Fruit fly (Drosophila melanogaster) whole organism, embryonic: ENCODE data around the gene nesd.

Experiments
- Awh ChIP-seq: fragments of 200-800 bp; sonication (Bioruptor generic); IDR thresholded peaks from 2 replicates; pipeline ENCODE4, ENCODE4 v1.3.6; 2022; ENCODE audit warnings: missing biosample characterization, missing genetic modification characterization
- B-H1 ChIP-seq: fragments of 200-800 bp; sonication (Bioruptor generic); IDR thresholded peaks from 3 replicates; pipeline ENCODE4 v1.3.6; 2022; ENCODE audit warnings: missing biosample characterization, missing genetic modification characterization
- BEAF-32 ChIP-seq: fragments of 200-800 bp; sonication (Bioruptor generic); optimal IDR thresholded peaks from 3 replicates; lab custom pipeline; 2017; ENCODE audit warnings: missing biosample characterization, missing genetic modification characterization, mild to moderate bottlenecking, moderate library complexity, missing genetic modification reagents
- Bteb2 ChIP-seq: fragments of 200-800 bp; sonication (Bioruptor generic); optimal IDR thresholded peaks from 2 replicates; lab custom pipeline; 2016; ENCODE audit warnings: missing biosample characterization, missing genetic modification characterization
- CG10462 ChIP-seq: fragments of 200-800 bp; sonication (Bioruptor generic); optimal IDR thresholded peaks from 2 replicates; lab custom pipeline; 2016; ENCODE audit warnings: missing biosample characterization, missing genetic modification characterization
- CG10654 ChIP-seq: fragments of 200-800 bp; sonication (Bioruptor generic); optimal IDR thresholded peaks from 2 replicates; lab custom pipeline; 2016; ENCODE audit warnings: missing biosample characterization, missing genetic modification characterization
- CG14710 ChIP-seq: fragments of 200-800 bp; sonication (Bioruptor generic); optimal IDR thresholded peaks from 3 replicates; lab custom pipeline; 2019; ENCODE audit warnings: missing biosample characterization, mild to moderate bottlenecking, missing genetic modification characterization, moderate library complexity
- CG17802 ChIP-seq: fragments of 200-800 bp; sonication (Bioruptor generic); optimal IDR thresholded peaks from 2 replicates; lab custom pipeline; 2018; ENCODE audit warnings: missing biosample characterization, mild to moderate bottlenecking, missing genetic modification characterization, moderate library complexity
- CG1832 ChIP-seq: fragments of 200-800 bp; sonication (Bioruptor generic); optimal IDR thresholded peaks from 2 replicates; lab custom pipeline; 2017; ENCODE audit warnings: missing biosample characterization, mild to moderate bottlenecking, missing genetic modification characterization, inconsistent platforms
- CG2129 ChIP-seq: fragments of 200-800 bp; sonication (Bioruptor generic); IDR thresholded peaks from 2 replicates; pipeline ENCODE4 v1.3.6; 2022; ENCODE audit warnings: missing biosample characterization, missing genetic modification characterization; ENCODE audit not compliant: partially characterized antibody
- CG3726 ChIP-seq: fragments of 200-800 bp; sonication (Bioruptor generic); IDR thresholded peaks from 3 replicates; pipeline ENCODE4, ENCODE4 v1.3.6; 2022; ENCODE audit warnings: missing biosample characterization, missing genetic modification characterization
- CG6765 ChIP-seq: fragments of 200-800 bp; sonication (Bioruptor generic); optimal IDR thresholded peaks from 3 replicates; lab custom pipeline; 2017; ENCODE audit warnings: missing biosample characterization, mild to moderate bottlenecking, missing genetic modification characterization
- CG7839 ChIP-seq: fragments of 200-800 bp; sonication (Bioruptor generic); optimal IDR thresholded peaks from 3 replicates; lab custom pipeline; 2018; ENCODE audit warnings: missing biosample characterization, mild to moderate bottlenecking, missing genetic modification characterization, moderate library complexity
- CG8281 ChIP-seq: fragments of 200-800 bp; sonication (Bioruptor generic); optimal IDR thresholded peaks from 2 replicates; lab custom pipeline; 2018; ENCODE audit warnings: missing biosample characterization, mild to moderate bottlenecking, missing genetic modification characterization, moderate library complexity
- CG8765 ChIP-seq: fragments of 200-800 bp; sonication (Bioruptor generic); IDR thresholded peaks from 2 replicates; pipeline ENCODE4 v1.3.6; 2022; ENCODE audit warnings: missing biosample characterization, missing genetic modification characterization
- CG9437 ChIP-seq: fragments of 200-800 bp; sonication (Bioruptor generic); optimal IDR thresholded peaks from 2 replicates; lab custom pipeline; 2018; ENCODE audit warnings: missing biosample characterization, mild to moderate bottlenecking, missing genetic modification characterization
- CG9797 ChIP-seq: fragments of 200-800 bp; sonication (Bioruptor generic); optimal IDR thresholded peaks from 3 replicates; lab custom pipeline; 2018; ENCODE audit warnings: missing biosample characterization, mild to moderate bottlenecking, missing genetic modification characterization
- CG9932 ChIP-seq: fragments of 200-800 bp; sonication (Bioruptor generic); IDR thresholded peaks from 2 replicates; pipeline ENCODE4 v1.3.6; 2022; ENCODE audit warnings: missing biosample characterization, missing genetic modification characterization
- CoRest ChIP-seq: fragments of 200-800 bp; sonication (Bioruptor generic); optimal IDR thresholded peaks from 3 replicates; lab custom pipeline; 2018; ENCODE audit warnings: missing biosample characterization, mild to moderate bottlenecking, missing genetic modification characterization, moderate library complexity
- D19B ChIP-seq: fragments of 200-800 bp; sonication (Bioruptor generic); optimal IDR thresholded peaks from 2 replicates; lab custom pipeline; 2017; ENCODE audit warnings: missing biosample characterization, mild to moderate bottlenecking, missing genetic modification characterization
- Dbx ChIP-seq: fragments of 200-800 bp; sonication (Bioruptor generic); IDR thresholded peaks from 3 replicates; pipeline ENCODE4 v1.3.6; 2022; ENCODE audit warnings: missing biosample characterization, missing genetic modification characterization
- Dip3 ChIP-seq: fragments of 200-800 bp; sonication (Bioruptor generic); optimal IDR thresholded peaks from 3 replicates; lab custom pipeline; 2016; ENCODE audit warnings: missing biosample characterization, missing genetic modification characterization
- Fer1 ChIP-seq: fragments of 200-800 bp; sonication (Bioruptor generic); optimal IDR thresholded peaks from 2 replicates; lab custom pipeline; 2017; ENCODE audit warnings: missing biosample characterization, mild to moderate bottlenecking, missing genetic modification characterization
- Lhr ChIP-seq: fragments of 200-800 bp; sonication (Bioruptor generic); optimal IDR thresholded peaks from 3 replicates; lab custom pipeline; 2017; ENCODE audit warnings: mild to moderate bottlenecking, missing biosample characterization, missing genetic modification reagents, missing genetic modification characterization
- Lim3 ChIP-seq: fragments of 200-800 bp; sonication (Bioruptor generic); IDR thresholded peaks from 2 replicates; pipeline ENCODE4 v1.3.6; 2022; ENCODE audit warnings: missing biosample characterization, missing genetic modification characterization
- Lpt ChIP-seq: fragments of >200 bp; optimal IDR thresholded peaks from 2 replicates; lab custom pipeline; 2018; ENCODE audit warnings: missing biosample characterization, missing genetic modification characterization
- MTF-1 ChIP-seq: fragments of 200-800 bp; sonication (Bioruptor generic); optimal IDR thresholded peaks from 2 replicates; lab custom pipeline; 2018; ENCODE audit warnings: missing biosample characterization, mild to moderate bottlenecking, missing genetic modification characterization, borderline replicate concordance
- Max ChIP-seq: fragments of 200-800 bp; sonication (Bioruptor generic); optimal IDR thresholded peaks from 2 replicates; lab custom pipeline; 2016; ENCODE audit warnings: missing biosample characterization, mild to moderate bottlenecking, missing genetic modification characterization
- Opbp ChIP-seq: fragments of 200-800 bp; sonication (Bioruptor generic); IDR thresholded peaks from 3 replicates; pipeline ENCODE4 v1.3.6; 2022; ENCODE audit warnings: missing biosample characterization, missing genetic modification characterization; ENCODE audit not compliant: partially characterized antibody
- Rx ChIP-seq: fragments of 200-800 bp; sonication (Bioruptor generic); IDR thresholded peaks from 2 replicates; pipeline ENCODE4 v1.3.6; 2022; ENCODE audit warnings: missing biosample characterization, missing genetic modification characterization
- Ssrp ChIP-seq: fragments of 200-800 bp; sonication (Bioruptor generic); optimal IDR thresholded peaks from 2 replicates; lab custom pipeline; 2018; ENCODE audit warnings: missing biosample characterization, mild to moderate bottlenecking, missing genetic modification characterization, moderate library complexity
- YL-1 ChIP-seq: fragments of 200-800 bp; sonication (Bioruptor generic); optimal IDR thresholded peaks from 3 replicates; lab custom pipeline; 2017; ENCODE audit warnings: missing biosample characterization, mild to moderate bottlenecking, missing genetic modification characterization
- abd-A ChIP-seq: fragments of 200-800 bp; sonication (Bioruptor generic); optimal IDR thresholded peaks from 3 replicates; lab custom pipeline; 2019; ENCODE audit warnings: missing biosample characterization, mild to moderate bottlenecking, missing genetic modification characterization, moderate library complexity
- ap ChIP-seq: fragments of 200-800 bp; sonication (Bioruptor generic); IDR thresholded peaks from 2 replicates; pipeline ENCODE4 v1.3.6; 2022; ENCODE audit warnings: missing biosample characterization, missing genetic modification characterization
- dmrt99B ChIP-seq: fragments of 200-800 bp; sonication (Bioruptor generic); optimal IDR thresholded peaks from 2 replicates; lab custom pipeline; 2018; ENCODE audit warnings: missing biosample characterization, mild to moderate bottlenecking, missing genetic modification characterization, moderate library complexity
- gce ChIP-seq: fragments of 200-800 bp; sonication (Bioruptor generic); IDR thresholded peaks from 3 replicates; pipeline ENCODE4 v1.3.6; 2022; ENCODE audit warnings: missing biosample characterization, missing genetic modification characterization
- grn ChIP-seq: fragments of 200-800 bp; sonication (Bioruptor generic); optimal IDR thresholded peaks from 3 replicates; lab custom pipeline; 2017; ENCODE audit warnings: missing biosample characterization, missing genetic modification characterization
- luna ChIP-seq: fragments of 200-800 bp; sonication (Bioruptor generic); optimal IDR thresholded peaks from 2 replicates; lab custom pipeline; 2016; ENCODE audit warnings: missing biosample characterization, missing genetic modification characterization
- odd ChIP-seq: fragments of 200-800 bp; sonication (Bioruptor generic); optimal IDR thresholded peaks from 2 replicates; lab custom pipeline; 2017; ENCODE audit warnings: missing biosample characterization, mild to moderate bottlenecking, missing genetic modification characterization
- p53 ChIP-seq: fragments of 200-800 bp; sonication (Bioruptor generic); optimal IDR thresholded peaks from 2 replicates; lab custom pipeline; 2016; ENCODE audit warnings: missing biosample characterization, missing genetic modification characterization
- sc ChIP-seq, 3 experiments: fragments of >200 bp in 2 of 3; fragments of 200-800 bp in 1 of 3; sonication (Bioruptor generic) in 1 of 3; optimal IDR thresholded peaks; 2 replicates in 2 of 3; 3 replicates in 1 of 3; lab custom pipeline; 2017; ENCODE audit warnings: mild to moderate bottlenecking in 1 of 3, missing biosample characterization in 1 of 3, missing genetic modification characterization in 1 of 3, missing genetic modification reagents in 1 of 3
- sima ChIP-seq: fragments of 200-800 bp; sonication (Bioruptor generic); optimal IDR thresholded peaks from 2 replicates; lab custom pipeline; 2016; ENCODE audit warnings: missing biosample characterization, missing genetic modification characterization
- slbo ChIP-seq: fragments of 200-800 bp; sonication (Bioruptor generic); IDR thresholded peaks from 2 replicates; pipeline ENCODE4 v1.3.6; 2022; ENCODE audit warnings: missing biosample characterization, missing genetic modification characterization
- sr ChIP-seq: fragments of 200-800 bp; sonication (Bioruptor generic); IDR thresholded peaks from 3 replicates; pipeline ENCODE4 v1.3.6; 2022; ENCODE audit warnings: missing biosample characterization, missing genetic modification characterization
- tna ChIP-seq: fragments of 200-800 bp; sonication (Bioruptor generic); IDR thresholded peaks from 2 replicates; pipeline ENCODE4 v1.3.6; 2022; ENCODE audit warnings: missing biosample characterization, missing genetic modification characterization; ENCODE audit not compliant: partially characterized antibody
- tup ChIP-seq: fragments of 200-800 bp; sonication (Bioruptor generic); optimal IDR thresholded peaks from 2 replicates; lab custom pipeline; 2016; ENCODE audit warnings: missing biosample characterization, mild to moderate bottlenecking, missing genetic modification characterization, moderate library complexity
- yki ChIP-seq: fragments of >200 bp; optimal IDR thresholded peaks from 3 replicates; lab custom pipeline; 2018
- zfh2 ChIP-seq: fragments of 200-800 bp; sonication (Bioruptor generic); optimal IDR thresholded peaks from 2 replicates; lab custom pipeline; 2016; ENCODE audit warnings: missing biosample characterization, missing genetic modification characterization

Gene nesd

dm6 chr2L:20084785-20085555 lies 8.8 kb upstream of the nesd start, which contains the start of gene fok (continued):
- TF ChIP-seq sc (optimal IDR thresholded peaks at IDR 0.05; lab: Kevin White, UChicago) (no peak), sc (GFP tag; optimal IDR thresholded peaks at IDR 0.05; lab: Kevin White, UChicago) (peak; percentile 91), CG7839 (peak; percentile 98), CG8281 (peak; percentile 87), ap (GFP tag; lab: Robert Waterston, UW) (peak; percentile 84), Dip3 (GFP tag; lab: Kevin White, UChicago) (peak; percentile 92), sima (GFP tag; lab: Kevin White, UChicago) (peak; percentile 73), slbo (GFP tag; lab: Robert Waterston, UW) (peak; percentile 94), CoRest (tag; lab: Kevin White, UChicago) (peak; percentile 97), Rx (peak; percentile 68; the same call in 1 of the 2 replicates), Lpt (GFP tag; lab: Kevin White, UChicago) (no peak), tup (GFP tag; lab: Kevin White, UChicago) (peak; percentile 95), dmrt99B (peak; percentile 98), CG2129 (GFP tag; lab: Robert Waterston, UW) (no peak), p53 (peak; percentile 79), CG6765 (GFP tag; lab: Kevin White, UChicago) (peak; percentile 98), odd (peak; percentile 96), CG10462 (GFP tag; lab: Kevin White, UChicago) (peak; percentile 81), Awh (GFP tag; lab: Robert Waterston, UW) (peak; percentile 94), MTF-1 (GFP tag; lab: Kevin White, UChicago) (peak; percentile 86), zfh2 (GFP tag; lab: Kevin White, UChicago) (peak; percentile 94), B-H1 (GFP tag; lab: Robert Waterston, UW) (peak; percentile 92), Lhr (GFP tag; lab: Kevin White, UChicago) (peak; percentile 87), abd-A (tag; lab: Kevin White, UChicago) (peak; percentile 97), CG9437 (GFP tag; lab: Kevin White, UChicago) (peak; percentile 91), D19B (peak; percentile 86), CG8765 (GFP tag; lab: Robert Waterston, UW) (peak; percentile 85), Bteb2 (GFP tag; lab: Kevin White, UChicago) (peak; percentile 95), BEAF-32 (GFP tag; lab: Kevin White, UChicago) (peak; percentile 22), Dbx (GFP tag; lab: Robert Waterston, UW) (peak; percentile 96), CG14710 (tag; lab: Kevin White, UChicago) (peak; percentile 96), CG10654 (GFP tag; lab: Kevin White, UChicago) (peak; percentile 91), YL-1 (GFP tag; lab: Kevin White, UChicago) (peak; percentile 92), Lim3 (GFP tag; lab: Robert Waterston, UW) (peak; percentile 66; the same call in 1 of the 2 replicates), CG17802 (tag; lab: Kevin White, UChicago) (peak; percentile 71), Max (peak; percentile 96), CG9797 (peak; percentile 63), Ssrp (tag; lab: Kevin White, UChicago) (peak; percentile 93), luna (GFP tag; lab: Kevin White, UChicago) (peak; percentile 53), sr (GFP tag; lab: Robert Waterston, UW) (peak; percentile 88), tna (GFP tag; lab: Robert Waterston, UW) (peak; percentile 45; the same call in 1 of the 2 replicates), CG3726 (GFP tag; lab: Robert Waterston, UW) (peak; percentile 82), gce (peak; percentile 78), grn (GFP tag; lab: Kevin White, UChicago) (peak; percentile 91), CG9932 (GFP tag; lab: Robert Waterston, UW) (peak; percentile 96), Fer1 (GFP tag; lab: Kevin White, UChicago) (peak; percentile 99), CG1832 (no peak), Opbp (GFP tag; lab: Robert Waterston, UW) (0 out of 3 replicates have a peak, but pooled peaks have one; percentile 28), yki (lab: Kevin White, UChicago) (no peak)
